Fruit fly (Drosophila melanogaster) whole organism, embryonic: ENCODE measurements around the gene Ilk.

ENCODE experiments used
- Atf6 ChIP-seq: fragments of 200-800 bp; sonication (Bioruptor generic); IDR thresholded peaks from 2 replicates; pipeline ENCODE4 v1.3.6; 2022; ENCODE audit warnings: missing biosample characterization, missing genetic modification characterization
- CG10431 ChIP-seq: fragments of 200-800 bp; sonication (Bioruptor generic); optimal IDR thresholded peaks from 3 replicates; lab custom pipeline; 2018; ENCODE audit warnings: missing biosample characterization, mild to moderate bottlenecking, missing genetic modification characterization
- CG12219 ChIP-seq: fragments of 200-800 bp; sonication (Bioruptor generic); optimal IDR thresholded peaks from 3 replicates; lab custom pipeline; 2018; ENCODE audit warnings: missing biosample characterization, mild to moderate bottlenecking, missing genetic modification characterization
- CG12942 ChIP-seq: fragments of 200-800 bp; sonication (Bioruptor generic); optimal IDR thresholded peaks from 3 replicates; lab custom pipeline; 2016; ENCODE audit warnings: missing biosample characterization, missing genetic modification characterization
- CG13624 ChIP-seq: fragments of 200-800 bp; sonication (Bioruptor generic); optimal IDR thresholded peaks from 2 replicates; lab custom pipeline; 2016; ENCODE audit warnings: missing biosample characterization, missing genetic modification characterization
- CG15073 ChIP-seq: fragments of 200-800 bp; sonication (Bioruptor generic); optimal IDR thresholded peaks from 2 replicates; lab custom pipeline; 2016; ENCODE audit warnings: missing biosample characterization, missing genetic modification characterization
- CG15479 ChIP-seq: fragments of 200-800 bp; sonication (Bioruptor generic); optimal IDR thresholded peaks from 3 replicates; lab custom pipeline; 2019; ENCODE audit warnings: missing biosample characterization, mild to moderate bottlenecking, missing genetic modification characterization, moderate library complexity
- CG1603 ChIP-seq: fragments of 200-800 bp; sonication (Bioruptor generic); optimal IDR thresholded peaks from 2 replicates; lab custom pipeline; 2019; ENCODE audit warnings: missing biosample characterization, mild to moderate bottlenecking, missing genetic modification characterization, moderate library complexity
- CG1647 ChIP-seq: fragments of 200-800 bp; sonication (Bioruptor generic); optimal IDR thresholded peaks from 3 replicates; lab custom pipeline; 2016; ENCODE audit warnings: missing biosample characterization, missing genetic modification characterization
- CG17829 ChIP-seq: fragments of 200-800 bp; optimal IDR thresholded peaks from 2 replicates; lab custom pipeline; 2019; ENCODE audit warnings: missing biosample characterization, mild to moderate bottlenecking, missing genetic modification characterization, moderate library complexity
- CG18011 ChIP-seq: fragments of 200-800 bp; sonication (Bioruptor generic); optimal IDR thresholded peaks from 2 replicates; lab custom pipeline; 2017; ENCODE audit warnings: missing biosample characterization, missing genetic modification characterization, mild to moderate bottlenecking, moderate library complexity, missing genotype
- CG2199 ChIP-seq: fragments of 200-800 bp; sonication (Bioruptor generic); IDR thresholded peaks from 3 replicates; pipeline ENCODE4 v1.3.6; 2022; ENCODE audit warnings: missing biosample characterization, missing genetic modification characterization
- CG30020 ChIP-seq: fragments of 200-800 bp; optimal IDR thresholded peaks from 2 replicates; lab custom pipeline; 2019; ENCODE audit warnings: missing biosample characterization, mild to moderate bottlenecking, missing genetic modification characterization, moderate library complexity
- CG30403 ChIP-seq: fragments of 200-800 bp; sonication (Bioruptor generic); optimal IDR thresholded peaks from 3 replicates; lab custom pipeline; 2016; ENCODE audit warnings: missing biosample characterization, missing genetic modification characterization
- CG6813 ChIP-seq: fragments of 200-800 bp; sonication (Bioruptor generic); optimal IDR thresholded peaks from 2 replicates; lab custom pipeline; 2017; ENCODE audit warnings: missing biosample characterization, missing genetic modification characterization, mild to moderate bottlenecking, moderate library complexity, missing genetic modification reagents
- CG7786 ChIP-seq: fragments of 200-800 bp; sonication (Bioruptor generic); optimal IDR thresholded peaks from 2 replicates; lab custom pipeline; 2016; ENCODE audit warnings: missing biosample characterization, missing genetic modification characterization
- CG8281 ChIP-seq: fragments of 200-800 bp; sonication (Bioruptor generic); optimal IDR thresholded peaks from 2 replicates; lab custom pipeline; 2018; ENCODE audit warnings: missing biosample characterization, mild to moderate bottlenecking, missing genetic modification characterization, moderate library complexity
- CTCF ChIP-seq: fragments of 200-800 bp; sonication (Bioruptor generic); optimal IDR thresholded peaks from 2 replicates; lab custom pipeline; 2017; ENCODE audit warnings: missing biosample characterization, mild to moderate bottlenecking, missing genetic modification characterization, moderate library complexity
- Ets65A ChIP-seq: fragments of 200-800 bp; sonication (Bioruptor generic); peaks from one replicate; lab custom pipeline; 2016; ENCODE audit warnings: missing biosample characterization, missing genetic modification characterization
- Hr3 ChIP-seq: fragments of 200-800 bp; sonication (Bioruptor generic); optimal IDR thresholded peaks from 3 replicates; lab custom pipeline; 2016; ENCODE audit warnings: missing biosample characterization, missing genetic modification characterization
- Hr39 ChIP-seq: fragments of >200 bp; optimal IDR thresholded peaks from 2 replicates; lab custom pipeline; 2017
- Med ChIP-seq: fragments of 200-800 bp; sonication (Bioruptor generic); peaks from one replicate; lab custom pipeline; 2016; ENCODE audit warnings: missing biosample characterization, missing genetic modification characterization, mild to moderate bottlenecking, inconsistent platforms, moderate library complexity
- Meics ChIP-seq: fragments of 200-800 bp; sonication (Bioruptor generic); optimal IDR thresholded peaks from 2 replicates; lab custom pipeline; 2017; ENCODE audit warnings: missing biosample characterization, mild to moderate bottlenecking, missing genetic modification characterization
- Stat92E ChIP-seq, 3 experiments: fragments of >200 bp in 2 of 3; fragments of 200-800 bp in 1 of 3; sonication (Bioruptor generic) in 1 of 3; optimal IDR thresholded peaks; 2 replicates each; lab custom pipeline; 2017 to 2019; ENCODE audit warnings: missing biosample characterization in 3 of 3, missing genetic modification characterization in 3 of 3, mild to moderate bottlenecking in 1 of 3, moderate library complexity in 1 of 3
- Vsx1 ChIP-seq: fragments of 200-800 bp; sonication (Bioruptor generic); optimal IDR thresholded peaks from 2 replicates; lab custom pipeline; 2017; ENCODE audit warnings: missing biosample characterization, mild to moderate bottlenecking, missing genetic modification characterization, missing genetic modification reagents
- al ChIP-seq: fragments of 200-800 bp; sonication (Bioruptor generic); IDR thresholded peaks from 2 replicates; pipeline ENCODE4 v1.3.6; 2022; ENCODE audit warnings: missing biosample characterization, missing genetic modification characterization
- bbx ChIP-seq: fragments of 200-800 bp; sonication (Bioruptor generic); IDR thresholded peaks from 2 replicates; pipeline ENCODE4 v1.3.6; 2022; ENCODE audit warnings: missing biosample characterization, missing genetic modification characterization; ENCODE audit not compliant: partially characterized antibody
- cas ChIP-seq: fragments of 200-800 bp; sonication (Bioruptor generic); IDR thresholded peaks from 2 replicates; pipeline ENCODE4 v1.3.6; 2022; ENCODE audit warnings: missing biosample characterization, missing genetic modification characterization
- crp ChIP-seq, 2 experiments: fragments of 200-800 bp; sonication (Bioruptor generic); optimal IDR thresholded peaks; 2 replicates in 1 of 2; 3 replicates in 1 of 2; lab custom pipeline; 2017; ENCODE audit warnings: missing biosample characterization in 2 of 2, missing genetic modification characterization in 2 of 2, mild to moderate bottlenecking in 1 of 2, moderate library complexity in 1 of 2
- danr ChIP-seq: fragments of 200-800 bp; sonication (Bioruptor generic); IDR thresholded peaks from 2 replicates; pipeline ENCODE4 v1.3.6; 2022; ENCODE audit warnings: missing biosample characterization, missing genetic modification characterization
- exex ChIP-seq: fragments of 200-800 bp; sonication (Bioruptor generic); optimal IDR thresholded peaks from 4 replicates; lab custom pipeline; 2018; ENCODE audit warnings: missing biosample characterization, mild to moderate bottlenecking, missing genetic modification characterization, moderate library complexity
- fd3F ChIP-seq: fragments of 200-800 bp; sonication (Bioruptor generic); optimal IDR thresholded peaks from 2 replicates; lab custom pipeline; 2018; ENCODE audit warnings: missing biosample characterization, mild to moderate bottlenecking, missing genetic modification characterization, moderate library complexity
- grau ChIP-seq: fragments of 200-800 bp; optimal IDR thresholded peaks from 3 replicates; lab custom pipeline; 2019; ENCODE audit warnings: missing biosample characterization, mild to moderate bottlenecking, missing genetic modification characterization, moderate library complexity
- ham ChIP-seq: fragments of 200-800 bp; sonication (Bioruptor generic); IDR thresholded peaks from 2 replicates; pipeline ENCODE4 v1.3.6; 2022; ENCODE audit warnings: missing biosample characterization, missing genetic modification characterization
- hbn ChIP-seq: fragments of 200-800 bp; sonication (Bioruptor generic); IDR thresholded peaks from 2 replicates; pipeline ENCODE4 v1.3.6; 2022; ENCODE audit warnings: missing biosample characterization, missing genetic modification characterization; ENCODE audit not compliant: partially characterized antibody
- lab ChIP-seq: fragments of 200-800 bp; sonication (Bioruptor generic); optimal IDR thresholded peaks from 3 replicates; lab custom pipeline; 2017; ENCODE audit warnings: missing biosample characterization, missing genetic modification characterization, mild to moderate bottlenecking, moderate library complexity, missing genetic modification reagents
- mam ChIP-seq: fragments of 200-800 bp; sonication (Bioruptor generic); optimal IDR thresholded peaks from 3 replicates; lab custom pipeline; 2016; ENCODE audit warnings: missing biosample characterization, missing genetic modification characterization
- mirr ChIP-seq: fragments of 200-800 bp; sonication (Bioruptor generic); optimal IDR thresholded peaks from 3 replicates; lab custom pipeline; 2018; ENCODE audit warnings: missing biosample characterization, mild to moderate bottlenecking, missing genetic modification characterization
- nom ChIP-seq: fragments of 200-800 bp; sonication (Bioruptor generic); optimal IDR thresholded peaks from 2 replicates; lab custom pipeline; 2017; ENCODE audit warnings: missing biosample characterization, missing genetic modification characterization, mild to moderate bottlenecking, moderate library complexity, missing genetic modification reagents
- oc ChIP-seq: fragments of 200-800 bp; sonication (Bioruptor generic); optimal IDR thresholded peaks from 2 replicates; lab custom pipeline; 2018; ENCODE audit warnings: missing biosample characterization, mild to moderate bottlenecking, missing genetic modification characterization, moderate library complexity
- pho ChIP-seq: fragments of 200-800 bp; sonication (Bioruptor generic); optimal IDR thresholded peaks from 2 replicates; lab custom pipeline; 2016; ENCODE audit warnings: missing biosample characterization, missing genetic modification characterization
- prd ChIP-seq, 3 experiments: fragments of >200 bp in 2 of 3; fragments of 200-800 bp in 1 of 3; sonication (Bioruptor generic) in 1 of 3; optimal IDR thresholded peaks in 2 of 3; IDR thresholded peaks in 1 of 3; 2 replicates in 2 of 3; 3 replicates in 1 of 3; pipeline versions ENCODE4 v1.3.6 to Lab custom; 2017 to 2022; ENCODE audit warnings: missing biosample characterization in 1 of 3, missing genetic modification characterization in 1 of 3
- pum ChIP-seq: fragments of 200-800 bp; sonication (Bioruptor generic); optimal IDR thresholded peaks from 2 replicates; lab custom pipeline; 2016; ENCODE audit warnings: missing biosample characterization, missing genetic modification characterization
- shn ChIP-seq: fragments of 200-800 bp; sonication (Bioruptor generic); optimal IDR thresholded peaks from 3 replicates; lab custom pipeline; 2016; ENCODE audit warnings: missing biosample characterization, missing genetic modification characterization
- slbo ChIP-seq: fragments of 200-800 bp; sonication (Bioruptor generic); IDR thresholded peaks from 2 replicates; pipeline ENCODE4 v1.3.6; 2022; ENCODE audit warnings: missing biosample characterization, missing genetic modification characterization
- slp2 ChIP-seq: fragments of 200-800 bp; sonication (Bioruptor generic); optimal IDR thresholded peaks from 2 replicates; lab custom pipeline; 2016; ENCODE audit warnings: missing biosample characterization, missing genetic modification characterization
- ssp ChIP-seq: fragments of 200-800 bp; sonication (Bioruptor generic); IDR thresholded peaks from 2 replicates; pipeline ENCODE4 v1.3.6; 2022; ENCODE audit warnings: missing biosample characterization, missing genetic modification characterization
- unc-4 ChIP-seq: fragments of 200-800 bp; sonication (Bioruptor generic); IDR thresholded peaks from 2 replicates; pipeline ENCODE4 v1.3.6; 2022; ENCODE audit warnings: missing biosample characterization, missing genetic modification characterization; ENCODE audit not compliant: partially characterized antibody
- vnd ChIP-seq: fragments of 200-800 bp; sonication (Bioruptor generic); IDR thresholded peaks from 3 replicates; pipeline ENCODE4 v1.3.6; 2022; ENCODE audit warnings: missing biosample characterization, missing genetic modification characterization; ENCODE audit not compliant: partially characterized antibody

The Ilk gene

dm6 chr3L:21252932-21253760 is 36.4 kb downstream of the Ilk start:
- TF ChIP-seq mam (GFP tag; lab: Kevin White, UChicago) = no peak
- no peak for TF ChIP-seq CTCF (GFP tag; lab: Kevin White, UChicago)
- no peak for TF ChIP-seq Atf6 (GFP tag; lab: Robert Waterston, UW)
- TF ChIP-seq crp (GFP tag; optimal IDR thresholded peaks at IDR 0.05; lab: Kevin White, UChicago) = no peak
- no peak for TF ChIP-seq exex (tag; lab: Kevin White, UChicago)
- TF ChIP-seq Stat92E (GFP tag; optimal IDR thresholded peaks at IDR 0.05; lab: Kevin White, UChicago) = no peak
- TF ChIP-seq CG1647 = no peak
- no peak for TF ChIP-seq nom (GFP tag; lab: Kevin White, UChicago)
- TF ChIP-seq CG1603 (tag; lab: Kevin White, UChicago) = no peak
- peak; percentile 65 for TF ChIP-seq Med (GFP tag; lab: Kevin White, UChicago)
- no peak for TF ChIP-seq ham (GFP tag; lab: Robert Waterston, UW)
- no peak for TF ChIP-seq CG17829
- 0 out of 3 replicates have a peak, but pooled peaks have one; percentile 63 for TF ChIP-seq CG2199
- TF ChIP-seq oc (tag; lab: Kevin White, UChicago) = no peak
- TF ChIP-seq bbx (GFP tag; lab: Robert Waterston, UW) = peak; percentile 12; the same call in 1 of the 2 replicates
- no peak for TF ChIP-seq fd3F
- TF ChIP-seq CG15073 (GFP tag; lab: Kevin White, UChicago) = no peak
- no peak for TF ChIP-seq CG10431 (GFP tag; lab: Kevin White, UChicago)
- TF ChIP-seq prd (optimal IDR thresholded peaks at IDR 0.05; lab: Kevin White, UChicago) = no peak
- no peak for TF ChIP-seq prd (GFP tag; IDR thresholded peaks at IDR 0.05; lab: Robert Waterston, UW)
- TF ChIP-seq mirr = no peak
- TF ChIP-seq pum = no peak
- no peak for TF ChIP-seq CG30020 (tag; lab: Kevin White, UChicago)
- no peak for TF ChIP-seq Vsx1
- TF ChIP-seq slp2 (GFP tag; lab: Kevin White, UChicago) = no peak
- no peak for TF ChIP-seq unc-4 (GFP tag; lab: Robert Waterston, UW)
- TF ChIP-seq CG12942 (GFP tag; lab: Kevin White, UChicago) = no peak
- no peak for TF ChIP-seq CG8281
- no peak for TF ChIP-seq CG30403 (GFP tag; lab: Kevin White, UChicago)
- TF ChIP-seq CG12219 (GFP tag; lab: Kevin White, UChicago) = no peak
- no peak for TF ChIP-seq Meics (GFP tag; lab: Kevin White, UChicago)
- TF ChIP-seq CG7786 (GFP tag; lab: Kevin White, UChicago) = no peak
- no peak for TF ChIP-seq danr
- TF ChIP-seq pho (GFP tag; lab: Kevin White, UChicago) = no peak
- TF ChIP-seq al (GFP tag; lab: Robert Waterston, UW) = no peak
- no peak for TF ChIP-seq ssp
- TF ChIP-seq CG13624 (GFP tag; lab: Kevin White, UChicago) = no peak
- no peak for TF ChIP-seq CG15479 (GFP tag; lab: Kevin White, UChicago)
- no peak for TF ChIP-seq shn (GFP tag; lab: Kevin White, UChicago)
- 0 out of 3 replicates have a peak, but pooled peaks have one; percentile 24 for TF ChIP-seq vnd (GFP tag; lab: Robert Waterston, UW)
- no peak for TF ChIP-seq CG18011 (GFP tag; lab: Kevin White, UChicago)
- TF ChIP-seq Ets65A (GFP tag; lab: Kevin White, UChicago) = peak; percentile 5
- no peak for TF ChIP-seq Hr3 (GFP tag; lab: Kevin White, UChicago)
- no peak for TF ChIP-seq hbn
- TF ChIP-seq cas (GFP tag; lab: Robert Waterston, UW) = no peak
- TF ChIP-seq CG6813 = no peak
- TF ChIP-seq grau (tag; lab: Kevin White, UChicago) = no peak
- no peak for TF ChIP-seq lab (GFP tag; lab: Kevin White, UChicago)
- 0 out of 2 replicates have a peak, but pooled peaks have one; percentile 17 for TF ChIP-seq slbo
- TF ChIP-seq Hr39 = peak; percentile 28
